Fruit fly (Drosophila melanogaster): Measurements from ENCODE around the gene CrebB.

The CrebB gene

dm6 chrX:18366033-18366850 lies at the start of gene CrebB:
CrebB (plus strand) TSS chrX:18366357.
- TF ChIP-seq CG17801 (GFP tag; optimal IDR thresholded peaks at IDR 0.05; ENCODE audit: partially characterized antibody), result no peak

dm6 chrX:18319912-18320520 lies 46.1 kb upstream of the CrebB start:
- TF ChIP-seq CG17801 (GFP tag; optimal IDR thresholded peaks at IDR 0.05; ENCODE audit: partially characterized antibody), result peak; percentile 49

- TF ChIP-seq CG17801 (GFP tag; optimal IDR thresholded peaks at IDR 0.05; ENCODE audit: partially characterized antibody), result no peak
These were observed 45.3 kb upstream of the CrebB start, which contains the start of gene CG6023 for dm6 chrX:18320825-18321224. CG6023 (minus strand) TSS chrX:18321193.

dm6 chrX:18321358-18321757 lies 44.8 kb upstream of the CrebB start:
- no peak for TF ChIP-seq CG17801 (GFP tag; optimal IDR thresholded peaks at IDR 0.05; ENCODE audit: partially characterized antibody)

- no peak for TF ChIP-seq CG17801 (GFP tag; optimal IDR thresholded peaks at IDR 0.05; ENCODE audit: partially characterized antibody)
These were observed 25.1 kb upstream of the CrebB start for dm6 chrX:18341014-18341413.

dm6 chrX:18347641-18348040 lies 18.5 kb upstream of the CrebB start:
- TF ChIP-seq CG17801 (GFP tag; optimal IDR thresholded peaks at IDR 0.05; ENCODE audit: partially characterized antibody), result no peak

- TF ChIP-seq CG17801 (GFP tag; optimal IDR thresholded peaks at IDR 0.05; ENCODE audit: partially characterized antibody), result no peak
These were observed 15.5 kb upstream of the CrebB start for dm6 chrX:18350609-18351008.

- no peak for TF ChIP-seq CG17801 (GFP tag; optimal IDR thresholded peaks at IDR 0.05; ENCODE audit: partially characterized antibody)
These were observed 10.0 kb upstream of the CrebB start, which contains the start of gene kairos for dm6 chrX:18356141-18356600. kairos (minus strand) TSS chrX:18356191.

dm6 chrX:18357756-18358182 lies 8.4 kb upstream of the CrebB start:
- no peak for TF ChIP-seq CG17801 (GFP tag; optimal IDR thresholded peaks at IDR 0.05; ENCODE audit: partially characterized antibody)

dm6 chrX:18358352-18358931 lies 7.7 kb upstream of the CrebB start, which contains the start of gene CG6106:
CG6106 (plus strand) TSS chrX:18358881.
- TF ChIP-seq CG17801 (GFP tag; optimal IDR thresholded peaks at IDR 0.05; ENCODE audit: partially characterized antibody), result no peak

- TF ChIP-seq CG17801 (GFP tag; optimal IDR thresholded peaks at IDR 0.05; ENCODE audit: partially characterized antibody), result no peak
These were observed 2.7 kb upstream of the CrebB start for dm6 chrX:18363423-18363822.

dm6 chrX:18364047-18364747 lies 2.0 kb upstream of the CrebB start:
- no peak for TF ChIP-seq CG17801 (GFP tag; optimal IDR thresholded peaks at IDR 0.05; ENCODE audit: partially characterized antibody)

dm6 chrX:18364999-18365398 lies 1.2 kb upstream of the CrebB start:
- TF ChIP-seq CG17801 (GFP tag; optimal IDR thresholded peaks at IDR 0.05; ENCODE audit: partially characterized antibody), result no peak

dm6 chrX:18366851-18367649 lies 893 bp downstream of the CrebB start:
- TF ChIP-seq CG17801 (GFP tag; optimal IDR thresholded peaks at IDR 0.05; ENCODE audit: partially characterized antibody), result peak; percentile 94
